Worm (Caenorhabditis elegans): ENCODE data around the gene ZK1320.2.

DNA sequence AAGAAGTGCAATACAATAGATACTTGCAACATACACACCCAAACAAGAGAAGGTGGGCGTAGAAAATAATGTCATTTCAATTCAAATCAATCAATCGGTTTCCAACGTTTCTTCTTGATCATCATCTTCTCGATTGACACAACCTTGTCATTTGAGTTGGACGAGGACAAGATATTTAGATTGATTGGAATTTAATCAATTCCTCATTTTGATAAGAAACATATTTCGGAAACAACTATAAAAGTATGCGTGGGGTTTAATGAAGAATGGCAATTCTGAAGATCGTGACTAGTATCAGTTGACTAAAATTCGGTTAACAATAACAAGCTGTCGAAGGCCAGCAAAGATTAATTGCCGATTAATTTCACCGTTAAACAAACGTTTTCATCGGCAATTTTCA lies 38.2 kb downstream of the ZK1320.2 start:
- TF ChIP-seq dve-1 (tag; optimal IDR thresholded peaks at IDR 0.05) (no peak), ceh-31 (tag; optimal IDR thresholded peaks at IDR 0.05) (no peak), ama-1 (optimal IDR thresholded peaks at IDR 0.05) (no peak), ceh-22 (tag; optimal IDR thresholded peaks at IDR 0.05) (no peak), rnt-1 (tag; optimal IDR thresholded peaks at IDR 0.05) (no peak), fkh-10 (GFP tag; optimal IDR thresholded peaks at IDR 0.05) (no peak), ztf-16 (tag; optimal IDR thresholded peaks at IDR 0.05) (no peak), odd-2 (tag; optimal IDR thresholded peaks at IDR 0.05) (no peak), mec-3 (tag; optimal IDR thresholded peaks at IDR 0.05; ENCODE audit: borderline replicate concordance) (no peak), madf-2 (tag; optimal IDR thresholded peaks at IDR 0.05) (no peak), elt-2 (tag; optimal IDR thresholded peaks at IDR 0.05) (no peak), ceh-9 (tag; optimal IDR thresholded peaks at IDR 0.05) (no peak), tbx-7 (tag; optimal IDR thresholded peaks at IDR 0.05) (no peak), gmeb-2 (tag; optimal IDR thresholded peaks at IDR 0.05) (no peak)
